Worm (Caenorhabditis elegans): Measurements from ENCODE around the gene C33H5.13.

The C33H5.13 gene

ce11 chrIV:7815683-7816183 is 23.7 kb upstream of the C33H5.13 start, which contains the start of gene cdgs-1 (continued):
- TF ChIP-seq daf-16 (GFP tag; optimal IDR thresholded peaks at IDR 0.05) (no peak), daf-16 (tag; optimal IDR thresholded peaks at IDR 0.05) (peak; percentile 94), nhr-77 (tag; optimal IDR thresholded peaks at IDR 0.05) (peak; percentile 38), pha-4 (GFP tag; IDR thresholded peaks at IDR 0.05) (no peak), pha-4 (tag; optimal IDR thresholded peaks at IDR 0.05) (peak; percentile 26), ZK337.2 (GFP tag; IDR thresholded peaks at IDR 0.05) (no peak)

- peak; percentile 2 for TF ChIP-seq dve-1 (tag; optimal IDR thresholded peaks at IDR 0.05; ENCODE audit: insufficient read depth)
- TF ChIP-seq nhr-42 (GFP tag; IDR thresholded peaks at IDR 0.05), result no peak
- no peak for TF ChIP-seq nhr-41 (GFP tag; IDR thresholded peaks at IDR 0.05)
- TF ChIP-seq aha-1 (tag), result peak; percentile 88
Observed at ce11 chrIV:7812709-7813108, 20.6 kb upstream of the C33H5.13 start, which contains the start of gene zgpa-1. zgpa-1 (minus strand) TSS chrIV:7812809.

- no peak for TF ChIP-seq Y105C5A.15 (GFP tag; IDR thresholded peaks at IDR 0.05)
- no peak for TF ChIP-seq madf-5 (GFP tag; IDR thresholded peaks at IDR 0.05)
- TF ChIP-seq aha-1 (tag), result peak; percentile 70
Observed at ce11 chrIV:7808583-7808982, 16.5 kb upstream of the C33H5.13 start, which contains the start of gene C33H5.1. C33H5.1 (plus strand) TSS chrIV:7808912.

- TF ChIP-seq tag-97 (GFP tag; IDR thresholded peaks at IDR 0.05) (no peak), nhr-237 (tag; optimal IDR thresholded peaks at IDR 0.05) (no peak), nhr-28 (tag; optimal IDR thresholded peaks at IDR 0.05) (no peak), daf-8 (GFP tag; IDR thresholded peaks at IDR 0.05) (no peak), F26F4.8 (GFP tag; conservative IDR thresholded peaks at IDR 0.05) (no peak), unc-130 (GFP tag; optimal IDR thresholded peaks at IDR 0.05) (no peak), vab-7 (GFP tag; IDR thresholded peaks at IDR 0.05) (no peak), arid-1 (GFP tag; conservative IDR thresholded peaks at IDR 0.05) (no peak)
Observed at ce11 chrIV:7804740-7805139, 12.7 kb upstream of the C33H5.13 start, which contains the start of gene C33H5.2. C33H5.2 (plus strand) TSS chrIV:7805040.

ce11 chrIV:7803250-7803649 is 11.2 kb upstream of the C33H5.13 start, which contains the start of gene C33H5.16:
C33H5.16 (minus strand) TSS chrIV:7803350.
- TF ChIP-seq skn-1 (tag; optimal IDR thresholded peaks at IDR 0.05) (no peak), lsy-2 (tag; optimal IDR thresholded peaks at IDR 0.05) (no peak), ceh-62 (tag; optimal IDR thresholded peaks at IDR 0.05) (no peak), duxl-1 (tag; optimal IDR thresholded peaks at IDR 0.05; ENCODE audit: poor library complexity) (no peak), hlh-11 (tag; optimal IDR thresholded peaks at IDR 0.05) (no peak), T20F7.1 (GFP tag; optimal IDR thresholded peaks at IDR 0.05) (no peak), ceh-28 (tag; optimal IDR thresholded peaks at IDR 0.05) (no peak), nhr-41 (GFP tag; IDR thresholded peaks at IDR 0.05) (no peak), D1046.2 (GFP tag; IDR thresholded peaks at IDR 0.05) (no peak), mxl-2 (GFP tag; conservative IDR thresholded peaks at IDR 0.05) (no peak)

ce11 chrIV:7800338-7800737 is 8.3 kb upstream of the C33H5.13 start:
- no peak for TF ChIP-seq dmd-6 (GFP tag; IDR thresholded peaks at IDR 0.05)
- TF ChIP-seq ces-1 (GFP tag; optimal IDR thresholded peaks at IDR 0.05), result no peak
- peak; percentile 61 for TF ChIP-seq snpc-1.2 (GFP tag; IDR thresholded peaks at IDR 0.05)
- TF ChIP-seq F49E8.2 (tag; optimal IDR thresholded peaks at IDR 0.05; ENCODE audit: borderline replicate concordance), result peak; percentile 21
